Worm (Caenorhabditis elegans) whole organism, midembryonic: Measurements from ENCODE around the gene hse-5.

Experiments used
- T22C8.4 ChIP-seq: fragments of 200-800 bp; sonication (Bioruptor generic); IDR thresholded peaks from 2 replicates; pipeline ENCODE4 v1.3.6; 2022; ENCODE audit warnings: missing genetic modification characterization, missing compliant biosample characterization
- cog-1 ChIP-seq: sonication (generic microtip); optimal IDR thresholded peaks from 2 replicates; lab custom pipeline; 2016; ENCODE audit warnings: missing genetic modification characterization, missing compliant biosample characterization
- flt-1 ChIP-seq: fragments of 200-800 bp; sonication (Bioruptor generic); IDR thresholded peaks from 2 replicates; pipeline ENCODE4 v1.3.6; 2022; ENCODE audit warnings: missing genetic modification characterization, missing compliant biosample characterization
- klf-2 ChIP-seq: fragments of 200-800 bp; sonication (Bioruptor generic); conservative IDR thresholded peaks from 2 replicates; pipeline ENCODE4 v1.3.6; 2022; ENCODE audit warnings: missing genetic modification reagents, missing genetic modification characterization, missing compliant biosample characterization
- med-1 ChIP-seq: sonication (generic microtip); optimal IDR thresholded peaks from 2 replicates; lab custom pipeline; 2017; ENCODE audit warnings: missing genetic modification characterization, mild to moderate bottlenecking, missing compliant biosample characterization, antibody characterized with exemption, missing genetic modification reagents; ENCODE audit not compliant: insufficient read depth
- ref-1 ChIP-seq: fragments of 200-800 bp; sonication (Bioruptor generic); conservative IDR thresholded peaks from 2 replicates; pipeline ENCODE4 v1.3.6; 2022; ENCODE audit warnings: missing genetic modification reagents, missing genetic modification characterization, missing compliant biosample characterization
- tab-1 ChIP-seq: fragments of 200-800 bp; sonication (Bioruptor generic); IDR thresholded peaks from 2 replicates; pipeline ENCODE4 v1.3.6; 2022; ENCODE audit warnings: missing genetic modification characterization, missing compliant biosample characterization
- ztf-23 ChIP-seq: fragments of 200-800 bp; sonication (Bioruptor generic); IDR thresholded peaks from 2 replicates; pipeline ENCODE4 v1.3.6; 2022; ENCODE audit warnings: missing genetic modification reagents, missing genetic modification characterization, missing compliant biosample characterization
- ztf-29 ChIP-seq: fragments of 200-800 bp; sonication (Bioruptor generic); IDR thresholded peaks from 2 replicates; pipeline ENCODE4 v1.3.6; 2022; ENCODE audit warnings: missing genetic modification reagents, missing genetic modification characterization, missing compliant biosample characterization

The hse-5 gene

DNA sequence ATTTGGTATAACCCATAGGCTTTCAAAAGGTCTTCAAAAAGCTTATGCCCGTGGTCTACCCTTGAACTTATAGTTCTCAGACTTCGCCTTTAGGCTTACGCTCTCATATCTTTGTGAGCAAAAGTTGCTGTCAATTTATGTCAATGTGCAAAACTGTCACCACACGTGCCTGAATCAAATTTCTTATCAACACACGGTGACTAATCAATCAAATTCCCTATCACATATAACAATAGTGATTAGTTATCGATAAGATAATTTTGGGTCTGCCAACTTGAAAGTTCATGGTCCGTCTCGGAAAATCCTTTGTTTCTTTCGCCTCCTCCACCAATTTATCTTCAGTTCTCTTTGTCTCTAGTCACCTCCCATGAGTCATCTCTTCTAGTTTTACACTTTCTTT, 12.3 kb downstream of the hse-5 start:
- TF ChIP-seq flt-1 (GFP tag; lab: Robert Waterston, UW) (no peak), tab-1 (GFP tag; lab: Robert Waterston, UW) (no peak), T22C8.4 (GFP tag; lab: Robert Waterston, UW) (no peak), cog-1 (tag; lab: Kevin White, UChicago) (no peak), med-1 (GFP tag; lab: Kevin White, UChicago) (no peak), klf-2 (GFP tag; lab: Robert Waterston, UW) (no peak), ztf-23 (GFP tag; lab: Robert Waterston, UW) (no peak), ref-1 (GFP tag; lab: Robert Waterston, UW) (no peak), ztf-29 (GFP tag; lab: Robert Waterston, UW) (no peak)

- TF ChIP-seq med-1 (GFP tag; lab: Kevin White, UChicago) (no peak), ref-1 (GFP tag; lab: Robert Waterston, UW) (no peak), klf-2 (GFP tag; lab: Robert Waterston, UW) (no peak), ztf-23 (GFP tag; lab: Robert Waterston, UW) (no peak), flt-1 (GFP tag; lab: Robert Waterston, UW) (no peak), tab-1 (GFP tag; lab: Robert Waterston, UW) (no peak), T22C8.4 (GFP tag; lab: Robert Waterston, UW) (no peak), ztf-29 (GFP tag; lab: Robert Waterston, UW) (no peak), cog-1 (tag; lab: Kevin White, UChicago) (no peak)
Measured at ce11 chrIII:4358345-4358744, 13.2 kb downstream of the hse-5 start.

DNA sequence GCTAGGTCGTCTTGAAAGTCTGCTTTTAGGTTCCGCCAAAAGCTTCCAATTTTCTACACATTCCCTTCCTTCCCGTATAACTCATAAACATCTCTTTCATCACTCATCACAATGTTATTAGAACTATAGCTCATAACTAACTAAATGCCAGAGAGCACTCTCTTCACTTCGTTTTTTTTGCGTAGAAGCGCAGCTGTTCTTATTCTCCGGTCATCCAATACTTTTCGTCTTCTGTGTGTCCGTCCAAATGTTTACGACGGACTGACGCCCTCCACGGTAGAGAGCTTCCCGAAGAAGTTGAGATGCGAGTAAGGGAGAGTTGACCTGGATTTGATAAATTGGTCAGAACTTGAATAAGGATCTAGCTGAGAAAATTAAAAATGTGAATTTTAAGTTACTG, 14.1 kb downstream of the hse-5 start:
- TF ChIP-seq tab-1 (GFP tag; lab: Robert Waterston, UW), result no peak
- no peak for TF ChIP-seq med-1 (GFP tag; lab: Kevin White, UChicago)
- TF ChIP-seq ztf-29 (GFP tag; lab: Robert Waterston, UW), result no peak
- TF ChIP-seq flt-1 (GFP tag; lab: Robert Waterston, UW), result no peak
- TF ChIP-seq T22C8.4 (GFP tag; lab: Robert Waterston, UW), result no peak
- TF ChIP-seq ztf-23 (GFP tag; lab: Robert Waterston, UW), result no peak
- no peak for TF ChIP-seq cog-1 (tag; lab: Kevin White, UChicago)

DNA sequence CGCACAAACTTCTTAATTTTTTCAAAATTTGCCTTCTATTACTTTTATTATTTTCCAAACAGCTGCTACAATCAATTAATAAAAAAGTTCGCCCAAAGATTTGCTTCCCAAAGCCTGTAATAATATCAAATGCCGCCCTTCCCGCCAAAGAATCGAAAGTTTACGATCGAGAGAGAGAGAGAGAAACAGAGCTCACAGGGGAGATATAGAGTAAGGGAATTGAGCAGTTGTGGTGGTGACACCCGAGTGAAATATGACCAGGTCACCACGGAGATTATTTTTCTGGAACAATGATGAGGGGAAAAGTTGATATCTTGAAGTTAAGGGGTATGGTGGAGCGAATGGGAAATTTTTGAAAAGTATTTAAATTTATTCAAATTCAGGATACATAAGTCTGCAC, 14.8 kb downstream of the hse-5 start:
- no peak for TF ChIP-seq ztf-23 (GFP tag; lab: Robert Waterston, UW)
- no peak for TF ChIP-seq ref-1 (GFP tag; lab: Robert Waterston, UW)
- TF ChIP-seq cog-1 (tag; lab: Kevin White, UChicago), result no peak
- TF ChIP-seq klf-2 (GFP tag; lab: Robert Waterston, UW), result no peak

DNA sequence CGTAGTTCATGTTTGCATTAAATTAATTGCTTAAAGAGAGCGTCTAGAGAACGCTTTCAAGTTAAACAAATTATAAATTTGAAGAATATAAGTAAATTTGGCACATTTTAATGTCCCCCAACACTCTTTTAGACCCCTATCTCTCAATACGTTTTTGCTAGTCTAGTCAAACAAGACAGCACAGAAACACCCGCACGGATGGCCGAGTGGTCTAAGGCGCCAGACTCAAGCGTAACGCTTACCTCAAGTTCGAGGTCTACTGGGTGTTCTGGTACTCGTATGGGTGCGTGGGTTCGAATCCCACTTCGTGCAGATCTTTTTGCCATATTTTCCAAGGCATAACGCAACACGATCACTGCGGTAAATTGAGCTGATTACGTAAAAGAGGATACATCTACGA, 17.2 kb downstream of the hse-5 start:
- TF ChIP-seq med-1 (GFP tag; lab: Kevin White, UChicago) (no peak), flt-1 (GFP tag; lab: Robert Waterston, UW) (0 out of 2 replicates have a peak, but pooled peaks have one; percentile 6)

DNA sequence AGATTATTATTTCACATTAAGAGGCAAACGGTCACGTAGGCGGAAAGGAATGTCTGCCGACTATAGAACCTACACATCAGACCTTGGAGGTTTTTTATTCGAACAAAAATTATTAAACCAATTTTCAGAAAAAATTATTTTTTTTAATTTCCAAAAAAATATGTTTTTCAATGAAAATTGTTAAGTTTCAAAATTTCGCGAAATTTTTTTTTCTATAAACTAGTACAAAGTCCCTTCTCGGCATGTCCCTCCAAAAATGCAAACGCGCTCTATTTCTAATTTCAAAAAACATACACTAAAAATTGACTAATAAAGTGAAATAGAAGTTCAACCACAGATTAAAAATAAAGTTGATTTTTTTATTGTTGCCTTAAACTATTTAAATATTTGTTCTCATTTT, 19.8 kb downstream of the hse-5 start, which contains the start of gene ckb-1:
Gene ckb-1, plus strand, starts transcription at position 301 of the 400 bp plus-strand sequence.
- TF ChIP-seq cog-1 (tag; lab: Kevin White, UChicago) (no peak), tab-1 (GFP tag; lab: Robert Waterston, UW) (no peak)

DNA sequence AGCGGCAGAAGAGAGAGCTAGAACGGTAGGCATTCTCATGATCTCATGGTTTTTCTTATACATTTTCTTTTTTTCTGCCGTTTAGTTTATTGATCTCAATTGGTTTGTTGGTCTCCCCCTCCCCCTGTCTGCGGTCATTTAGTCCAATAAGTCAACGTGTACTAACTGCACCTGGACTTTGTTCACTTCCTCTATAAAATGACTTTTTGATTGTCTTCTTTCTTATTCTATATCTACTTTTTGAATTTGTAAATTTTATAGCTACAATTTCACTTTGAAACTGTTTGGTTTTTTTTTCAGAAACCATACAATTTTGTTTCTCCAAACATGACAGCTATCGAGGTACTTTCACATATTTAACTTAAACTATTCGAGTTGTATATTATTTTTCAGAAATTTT, 22.5 kb downstream of the hse-5 start, which contains the start of gene ckb-2:
Gene ckb-2, plus strand, starts transcription at position 301 of the 400 bp plus-strand sequence.
- TF ChIP-seq tab-1 (GFP tag; lab: Robert Waterston, UW) (no peak), ref-1 (GFP tag; lab: Robert Waterston, UW) (no peak), flt-1 (GFP tag; lab: Robert Waterston, UW) (no peak), med-1 (GFP tag; lab: Kevin White, UChicago) (no peak), ztf-29 (GFP tag; lab: Robert Waterston, UW) (no peak), T22C8.4 (GFP tag; lab: Robert Waterston, UW) (no peak), klf-2 (GFP tag; lab: Robert Waterston, UW) (no peak), cog-1 (tag; lab: Kevin White, UChicago) (no peak)

DNA sequence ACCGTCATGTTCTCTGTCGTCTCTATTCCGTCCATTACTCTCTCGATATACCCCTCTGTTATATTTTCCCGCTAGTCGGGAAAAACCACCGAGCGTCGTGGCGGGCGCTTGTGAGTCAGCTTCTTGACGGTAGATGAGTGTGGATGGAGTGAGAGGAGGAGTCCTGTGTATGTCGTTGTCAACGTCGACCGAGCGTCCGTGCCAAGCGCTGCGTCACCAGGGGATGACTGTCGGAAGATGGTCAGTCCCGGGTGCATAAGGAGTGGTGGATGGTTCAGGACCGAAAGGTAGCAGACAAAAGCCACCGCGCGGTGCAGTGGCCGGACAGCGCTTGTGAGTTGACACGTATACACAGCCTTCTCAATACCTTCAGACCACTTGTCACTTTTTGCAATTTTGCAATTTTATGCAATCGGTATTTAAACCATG, 24.3 kb downstream of the hse-5 start:
- TF ChIP-seq cog-1 (tag; lab: Kevin White, UChicago) (peak; percentile 27), ztf-23 (GFP tag; lab: Robert Waterston, UW) (peak; percentile 85), ref-1 (GFP tag; lab: Robert Waterston, UW) (peak; percentile 63), flt-1 (GFP tag; lab: Robert Waterston, UW) (peak; percentile 93), klf-2 (GFP tag; lab: Robert Waterston, UW) (0 out of 2 replicates have a peak, but pooled peaks have one; percentile 62), T22C8.4 (GFP tag; lab: Robert Waterston, UW) (peak; percentile 66; the same call in 1 of the 2 replicates), ztf-29 (GFP tag; lab: Robert Waterston, UW) (0 out of 2 replicates have a peak, but pooled peaks have one; percentile 56), tab-1 (GFP tag; lab: Robert Waterston, UW) (peak; percentile 87)

DNA sequence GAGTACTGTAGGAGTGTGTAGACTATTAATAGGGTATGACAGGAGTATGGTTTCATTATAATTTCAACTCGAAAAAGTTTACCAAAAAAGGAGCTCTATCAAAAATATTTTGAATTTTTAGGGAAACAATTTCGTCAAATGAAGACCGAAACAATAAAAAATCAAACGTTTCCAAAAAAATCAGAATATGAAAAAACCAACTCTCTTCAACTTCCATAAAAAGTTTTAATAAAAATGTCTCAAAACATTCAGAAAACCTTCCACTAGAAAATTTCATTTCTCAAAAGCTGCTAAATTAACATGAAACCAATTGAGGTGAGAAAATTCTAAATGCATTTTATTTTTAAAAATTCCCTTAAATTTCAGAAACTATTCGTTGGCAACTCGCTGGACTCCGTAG, 25.5 kb downstream of the hse-5 start, which contains the start of gene ckb-3:
Gene ckb-3, plus strand, starts transcription at position 301 of the 400 bp plus-strand sequence.
- TF ChIP-seq cog-1 (tag; lab: Kevin White, UChicago) (no peak), flt-1 (GFP tag; lab: Robert Waterston, UW) (no peak), T22C8.4 (GFP tag; lab: Robert Waterston, UW) (no peak), ref-1 (GFP tag; lab: Robert Waterston, UW) (no peak), ztf-23 (GFP tag; lab: Robert Waterston, UW) (no peak), klf-2 (GFP tag; lab: Robert Waterston, UW) (no peak), tab-1 (GFP tag; lab: Robert Waterston, UW) (no peak), ztf-29 (GFP tag; lab: Robert Waterston, UW) (no peak), med-1 (GFP tag; lab: Kevin White, UChicago) (no peak)
